Worm (Caenorhabditis elegans): ENCODE results near the gene F56D6.8.
"Not testable (repeated sequence)": the region's sequence is repeated elsewhere in the genome, so short reads cannot be mapped to it uniquely, and the experiment has no call there.

The F56D6.8 gene

ce11 chrIV:3894004-3894480, at the start of gene F56D6.8:
F56D6.8 (minus strand) TSS chrIV:3894430.
- TF ChIP-seq ztf-29 (GFP tag; IDR thresholded peaks at IDR 0.05), result no peak
- TF ChIP-seq cog-1 (tag; optimal IDR thresholded peaks at IDR 0.05), result no peak
- no peak for TF ChIP-seq med-1 (GFP tag; optimal IDR thresholded peaks at IDR 0.05; ENCODE audit: insufficient read depth)
- no peak for TF ChIP-seq tab-1 (GFP tag; IDR thresholded peaks at IDR 0.05)
- TF ChIP-seq T22C8.4 (GFP tag; IDR thresholded peaks at IDR 0.05), result no peak
- no peak for TF ChIP-seq ztf-23 (GFP tag; IDR thresholded peaks at IDR 0.05)
- no peak for TF ChIP-seq ref-1 (GFP tag; conservative IDR thresholded peaks at IDR 0.05)
- TF ChIP-seq flt-1 (GFP tag; IDR thresholded peaks at IDR 0.05), result no peak

DNA sequence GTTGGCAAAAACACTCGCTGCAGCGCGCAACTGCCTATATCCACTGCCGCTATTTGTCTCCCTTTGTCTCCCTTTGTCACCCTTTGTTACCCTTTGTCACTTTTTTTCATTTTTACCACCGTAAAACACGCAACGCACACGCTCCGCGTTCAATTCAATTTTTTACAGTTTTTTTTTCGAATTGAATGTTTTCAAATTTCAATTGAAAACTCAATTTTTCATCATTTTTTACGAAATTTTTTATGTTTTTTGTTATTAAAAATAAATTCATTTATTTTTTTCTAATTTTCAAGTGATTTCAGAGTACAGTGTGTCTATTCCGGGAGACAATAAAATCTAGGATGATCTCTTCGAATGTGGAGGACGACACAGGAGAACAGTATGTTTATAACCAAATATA, 48.8 kb upstream of the F56D6.8 start, which contains the start of gene Y46C8AL.11:
Y46C8AL.11 (plus strand) TSS at position 301 of the 400 bp plus-strand sequence.
- TF ChIP-seq flt-1 (GFP tag; IDR thresholded peaks at IDR 0.05), result no peak
- no peak for TF ChIP-seq ref-1 (GFP tag; conservative IDR thresholded peaks at IDR 0.05)
- TF ChIP-seq ztf-23 (GFP tag; IDR thresholded peaks at IDR 0.05), result no peak
- TF ChIP-seq med-1 (GFP tag; optimal IDR thresholded peaks at IDR 0.05; ENCODE audit: insufficient read depth), result no peak

DNA sequence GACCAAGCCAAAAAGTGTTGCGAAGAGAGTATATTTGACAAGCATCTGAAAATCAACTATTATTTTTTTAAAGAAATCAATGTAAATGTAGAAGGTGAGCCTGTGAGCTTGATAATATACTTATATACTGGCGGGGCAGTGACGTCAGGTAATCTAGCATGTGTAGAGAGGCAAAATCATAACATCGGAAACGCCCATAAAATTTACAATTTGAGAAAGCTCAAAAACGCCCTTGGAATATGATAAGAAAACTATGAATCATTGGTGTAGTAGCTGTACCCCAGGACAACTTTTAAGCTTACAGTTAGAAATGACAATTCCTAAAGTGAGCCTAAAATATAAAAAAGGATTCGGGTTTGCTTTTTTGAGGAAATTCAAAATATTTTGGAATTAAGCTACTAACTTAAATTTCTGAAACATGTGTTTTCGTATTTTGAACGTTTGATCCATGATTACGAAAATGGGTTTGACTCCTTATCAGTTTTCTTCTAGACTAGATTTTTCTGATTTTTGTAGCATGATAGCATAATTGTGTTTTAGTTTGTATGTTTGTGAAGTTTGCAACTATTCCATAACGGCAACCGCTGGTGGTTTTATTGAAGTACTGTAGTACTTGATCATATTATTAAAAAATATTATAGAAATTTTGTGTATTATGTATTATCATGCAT, 47.6 kb upstream of the F56D6.8 start, which contains the start of gene clec-174:
clec-174 (minus strand) TSS at position 51 of the 671 bp plus-strand sequence.
- no peak for TF ChIP-seq tab-1 (GFP tag; IDR thresholded peaks at IDR 0.05)
- TF ChIP-seq cog-1 (tag; optimal IDR thresholded peaks at IDR 0.05), result no peak
- TF ChIP-seq ref-1 (GFP tag; conservative IDR thresholded peaks at IDR 0.05), result no peak
- no peak for TF ChIP-seq ztf-23 (GFP tag; IDR thresholded peaks at IDR 0.05)
- no peak for TF ChIP-seq med-1 (GFP tag; optimal IDR thresholded peaks at IDR 0.05; ENCODE audit: insufficient read depth)
- TF ChIP-seq T22C8.4 (GFP tag; IDR thresholded peaks at IDR 0.05), result no peak
- no peak for TF ChIP-seq klf-2 (GFP tag; conservative IDR thresholded peaks at IDR 0.05)
- TF ChIP-seq flt-1 (GFP tag; IDR thresholded peaks at IDR 0.05), result no peak

DNA sequence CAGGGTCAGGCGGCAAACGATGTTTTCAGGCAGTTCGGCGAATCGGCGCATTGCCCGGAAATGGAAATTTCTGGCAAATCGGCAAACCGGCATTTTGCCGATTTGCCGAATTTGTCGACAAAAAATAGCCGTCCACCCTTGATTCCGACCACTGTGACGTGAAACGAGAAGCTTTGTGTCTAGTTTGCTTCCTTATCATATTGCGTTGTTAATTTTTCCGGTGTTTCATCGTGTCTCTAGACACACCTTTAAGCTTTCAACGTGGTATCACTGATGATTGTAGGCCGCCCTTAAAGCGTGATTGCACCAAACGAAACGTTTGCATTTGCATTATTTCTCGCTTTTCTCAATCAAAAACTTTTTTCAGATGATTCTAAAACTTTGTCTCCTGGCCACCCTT, 42.9 kb upstream of the F56D6.8 start, which contains the start of gene clec-71:
clec-71 (plus strand) TSS at position 362 of the 400 bp plus-strand sequence.
- TF ChIP-seq med-1 (GFP tag; optimal IDR thresholded peaks at IDR 0.05; ENCODE audit: insufficient read depth), result no peak
- no peak for TF ChIP-seq klf-2 (GFP tag; conservative IDR thresholded peaks at IDR 0.05)
- TF ChIP-seq T22C8.4 (GFP tag; IDR thresholded peaks at IDR 0.05), result no peak
- no peak for TF ChIP-seq ztf-29 (GFP tag; IDR thresholded peaks at IDR 0.05)
- TF ChIP-seq cog-1 (tag; optimal IDR thresholded peaks at IDR 0.05), result no peak
- TF ChIP-seq flt-1 (GFP tag; IDR thresholded peaks at IDR 0.05), result no peak
- TF ChIP-seq ref-1 (GFP tag; conservative IDR thresholded peaks at IDR 0.05), result no peak
- no peak for TF ChIP-seq tab-1 (GFP tag; IDR thresholded peaks at IDR 0.05)
- no peak for TF ChIP-seq ztf-23 (GFP tag; IDR thresholded peaks at IDR 0.05)

- TF ChIP-seq T22C8.4 (GFP tag; IDR thresholded peaks at IDR 0.05); ref-1 (GFP tag; conservative IDR thresholded peaks at IDR 0.05); flt-1 (GFP tag; IDR thresholded peaks at IDR 0.05): not testable (repeated sequence)
These were observed 38.2 kb upstream of the F56D6.8 start, which contains the start of gene clec-70 for ce11 chrIV:3932408-3932807. clec-70 (plus strand) TSS chrIV:3932708.

DNA sequence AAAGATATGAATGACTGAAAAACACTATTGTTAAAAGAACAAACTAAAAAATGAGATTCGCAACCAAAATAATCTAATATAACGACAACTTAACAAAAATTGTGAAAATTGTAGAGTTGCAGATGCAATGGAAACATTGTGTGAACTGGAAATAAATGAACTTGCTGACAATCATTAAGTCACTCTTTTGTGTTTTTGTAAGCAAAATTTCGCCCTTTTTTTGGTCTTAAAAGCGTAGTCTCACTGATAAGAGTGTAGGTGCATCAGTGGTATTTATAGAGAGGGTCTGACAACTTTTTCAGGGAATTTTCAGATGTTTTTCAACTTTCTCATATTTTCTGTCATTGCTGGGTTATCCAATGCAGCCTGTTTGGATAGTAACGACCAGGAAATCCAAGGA, 31.9 kb upstream of the F56D6.8 start, which contains the start of gene clec-68:
clec-68 (plus strand) TSS at position 301 of the 400 bp plus-strand sequence.
- TF ChIP-seq flt-1 (GFP tag; IDR thresholded peaks at IDR 0.05), result no peak
- no peak for TF ChIP-seq cog-1 (tag; optimal IDR thresholded peaks at IDR 0.05)
- TF ChIP-seq ztf-29 (GFP tag; IDR thresholded peaks at IDR 0.05), result no peak
- TF ChIP-seq T22C8.4 (GFP tag; IDR thresholded peaks at IDR 0.05), result no peak
- TF ChIP-seq ztf-23 (GFP tag; IDR thresholded peaks at IDR 0.05), result no peak

ce11 chrIV:3921898-3922297, 27.7 kb upstream of the F56D6.8 start, which contains the start of gene clec-67:
clec-67 (plus strand) TSS chrIV:3922165.
- TF ChIP-seq tab-1 (GFP tag; IDR thresholded peaks at IDR 0.05) (no peak), ref-1 (GFP tag; conservative IDR thresholded peaks at IDR 0.05) (no peak), ztf-29 (GFP tag; IDR thresholded peaks at IDR 0.05) (no peak)

- TF ChIP-seq ref-1 (GFP tag; conservative IDR thresholded peaks at IDR 0.05) (no peak), cog-1 (tag; optimal IDR thresholded peaks at IDR 0.05) (no peak)
These were observed 25.3 kb upstream of the F56D6.8 start, which contains the start of gene srz-19 for ce11 chrIV:3919506-3919905. srz-19 (plus strand) TSS chrIV:3919806.

- no peak for TF ChIP-seq T22C8.4 (GFP tag; IDR thresholded peaks at IDR 0.05)
These were observed 23.9 kb upstream of the F56D6.8 start, which contains the start of gene F56D6.23 for ce11 chrIV:3918160-3918559. F56D6.23 (plus strand) TSS chrIV:3918460.

ce11 chrIV:3917405-3917804, 23.2 kb upstream of the F56D6.8 start, which contains the start of gene F56D6.14:
F56D6.14 (plus strand) TSS chrIV:3917705.
- TF ChIP-seq ref-1 (GFP tag; conservative IDR thresholded peaks at IDR 0.05), result no peak
- no peak for TF ChIP-seq tab-1 (GFP tag; IDR thresholded peaks at IDR 0.05)
- TF ChIP-seq T22C8.4 (GFP tag; IDR thresholded peaks at IDR 0.05), result no peak
- no peak for TF ChIP-seq med-1 (GFP tag; optimal IDR thresholded peaks at IDR 0.05; ENCODE audit: insufficient read depth)
- no peak for TF ChIP-seq cog-1 (tag; optimal IDR thresholded peaks at IDR 0.05)
- no peak for TF ChIP-seq ztf-23 (GFP tag; IDR thresholded peaks at IDR 0.05)
- TF ChIP-seq klf-2 (GFP tag; conservative IDR thresholded peaks at IDR 0.05), result no peak
- TF ChIP-seq flt-1 (GFP tag; IDR thresholded peaks at IDR 0.05), result no peak
- TF ChIP-seq ztf-29 (GFP tag; IDR thresholded peaks at IDR 0.05), result no peak

- TF ChIP-seq med-1 (GFP tag; optimal IDR thresholded peaks at IDR 0.05; ENCODE audit: insufficient read depth) (no peak), tab-1 (GFP tag; IDR thresholded peaks at IDR 0.05) (no peak), cog-1 (tag; optimal IDR thresholded peaks at IDR 0.05) (no peak), ref-1 (GFP tag; conservative IDR thresholded peaks at IDR 0.05) (no peak), T22C8.4 (GFP tag; IDR thresholded peaks at IDR 0.05) (no peak), ztf-23 (GFP tag; IDR thresholded peaks at IDR 0.05) (no peak), flt-1 (GFP tag; IDR thresholded peaks at IDR 0.05) (no peak), klf-2 (GFP tag; conservative IDR thresholded peaks at IDR 0.05) (no peak)
These were observed 21.1 kb upstream of the F56D6.8 start, which contains the start of gene srz-20 for ce11 chrIV:3915296-3915695. srz-20 (plus strand) TSS chrIV:3915596.

All from whole organism, midembryonic.